Worm (Caenorhabditis elegans) whole organism, L1 larva: ENCODE measurements around the gene scl-19.

ENCODE experiments used
- aly-2 ChIP-seq: fragments of 150-350 bp; optimal IDR thresholded peaks from 2 replicates; lab custom pipeline; 2014; ENCODE audit warnings: missing biosample characterization, missing genetic modification characterization
- ama-1 ChIP-seq: fragments of 150-350 bp; optimal IDR thresholded peaks from 2 replicates; lab custom pipeline; 2014
- ceh-63 ChIP-seq: fragments of 200-800 bp; sonication (Bioruptor generic); optimal IDR thresholded peaks from 2 replicates; lab custom pipeline; 2018; ENCODE audit warnings: mild to moderate bottlenecking, missing genetic modification characterization, missing compliant biosample characterization
- ceh-8 ChIP-seq: fragments of 200-800 bp; sonication (Bioruptor generic); optimal IDR thresholded peaks from 2 replicates; lab custom pipeline; 2018; ENCODE audit warnings: mild to moderate bottlenecking, missing genetic modification characterization, moderate library complexity, missing compliant biosample characterization
- efl-3 ChIP-seq: fragments of 200-800 bp; sonication (Bioruptor generic); optimal IDR thresholded peaks from 2 replicates; lab custom pipeline; 2018; ENCODE audit warnings: mild to moderate bottlenecking, missing genetic modification characterization, missing compliant biosample characterization
- egl-13 ChIP-seq: sonication (generic microtip); optimal IDR thresholded peaks from 2 replicates; lab custom pipeline; 2016; ENCODE audit warnings: missing genotype, missing genetic modification reagents, missing genetic modification characterization, missing compliant biosample characterization
- fkh-8 ChIP-seq: sonication (generic microtip); optimal IDR thresholded peaks from 2 replicates; lab custom pipeline; 2016; ENCODE audit warnings: mild to moderate bottlenecking, missing genetic modification characterization, missing compliant biosample characterization
- fos-1 ChIP-seq: fragments of 150-350 bp; optimal IDR thresholded peaks from 2 replicates; lab custom pipeline; 2014; ENCODE audit warnings: missing biosample characterization, missing genetic modification characterization
- hlh-4 ChIP-seq: sonication (generic microtip); optimal IDR thresholded peaks from 2 replicates; lab custom pipeline; 2016; ENCODE audit warnings: mild to moderate bottlenecking, missing genetic modification characterization, missing compliant biosample characterization
- hpl-2 ChIP-seq: fragments of 150-350 bp; optimal IDR thresholded peaks from 2 replicates; lab custom pipeline; 2014; ENCODE audit warnings: missing biosample characterization, missing genetic modification reagents, missing genetic modification characterization
- irx-1 ChIP-seq: sonication (generic microtip); optimal IDR thresholded peaks from 2 replicates; lab custom pipeline; 2016; ENCODE audit warnings: missing genetic modification characterization, missing compliant biosample characterization
- jun-1 ChIP-seq: fragments of 150-350 bp; optimal IDR thresholded peaks from 2 replicates; lab custom pipeline; 2014; ENCODE audit warnings: missing biosample characterization, missing genetic modification reagents, missing genetic modification characterization
- lin-13 ChIP-seq: fragments of 150-350 bp; optimal IDR thresholded peaks from 2 replicates; lab custom pipeline; 2014; ENCODE audit warnings: missing biosample characterization, missing genetic modification reagents, missing genetic modification characterization
- lin-14 ChIP-seq: fragments of 200-800 bp; sonication (Bioruptor generic); optimal IDR thresholded peaks from 2 replicates; lab custom pipeline; 2018; ENCODE audit warnings: mild to moderate bottlenecking, missing genetic modification characterization, moderate library complexity, missing compliant biosample characterization
- lin-15B ChIP-seq: fragments of 150-350 bp; sonication (generic microtip); optimal IDR thresholded peaks from 3 replicates; lab custom pipeline; 2014; ENCODE audit warnings: missing biosample characterization, missing genetic modification characterization
- lsy-2 ChIP-seq, 2 experiments: fragments of 150-350 bp; optimal IDR thresholded peaks; 2 replicates each; lab custom pipeline; 2014; ENCODE audit warnings: missing biosample characterization in 2 of 2, missing genetic modification characterization in 2 of 2
- mab-9 ChIP-seq: fragments of 200-800 bp; sonication (Bioruptor generic); IDR thresholded peaks from 2 replicates; pipeline ENCODE4 v1.3.6; 2022; ENCODE audit warnings: missing genetic modification reagents, missing genetic modification characterization, missing compliant biosample characterization
- mef-2 ChIP-seq: fragments of 150-350 bp; optimal IDR thresholded peaks from 2 replicates; lab custom pipeline; 2014; ENCODE audit warnings: missing biosample characterization, missing genetic modification characterization
- nhr-71 ChIP-seq: sonication (generic microtip); optimal IDR thresholded peaks from 2 replicates; lab custom pipeline; 2016; ENCODE audit warnings: mild to moderate bottlenecking, missing genetic modification characterization, moderate library complexity, missing compliant biosample characterization
- nhr-85 ChIP-seq: sonication (generic microtip); peaks from one replicate; lab custom pipeline; 2016; ENCODE audit warnings: missing genetic modification characterization, inconsistent platforms, missing compliant biosample characterization
- swsn-7 ChIP-seq: sonication (generic microtip); optimal IDR thresholded peaks from 2 replicates; lab custom pipeline; 2016; ENCODE audit warnings: missing genetic modification characterization, missing compliant biosample characterization
- xbp-1 ChIP-seq: sonication (generic microtip); optimal IDR thresholded peaks from 2 replicates; lab custom pipeline; 2016; ENCODE audit warnings: missing genetic modification characterization, missing compliant biosample characterization
- zip-4 ChIP-seq: fragments of 200-800 bp; sonication (Bioruptor generic); optimal IDR thresholded peaks from 2 replicates; lab custom pipeline; 2018; ENCODE audit warnings: mild to moderate bottlenecking, missing genetic modification characterization, moderate library complexity, missing compliant biosample characterization
- ztf-4 ChIP-seq: fragments of 150-350 bp; optimal IDR thresholded peaks from 2 replicates; lab custom pipeline; 2014; ENCODE audit warnings: missing biosample characterization, missing genetic modification characterization

Gene scl-19

DNA sequence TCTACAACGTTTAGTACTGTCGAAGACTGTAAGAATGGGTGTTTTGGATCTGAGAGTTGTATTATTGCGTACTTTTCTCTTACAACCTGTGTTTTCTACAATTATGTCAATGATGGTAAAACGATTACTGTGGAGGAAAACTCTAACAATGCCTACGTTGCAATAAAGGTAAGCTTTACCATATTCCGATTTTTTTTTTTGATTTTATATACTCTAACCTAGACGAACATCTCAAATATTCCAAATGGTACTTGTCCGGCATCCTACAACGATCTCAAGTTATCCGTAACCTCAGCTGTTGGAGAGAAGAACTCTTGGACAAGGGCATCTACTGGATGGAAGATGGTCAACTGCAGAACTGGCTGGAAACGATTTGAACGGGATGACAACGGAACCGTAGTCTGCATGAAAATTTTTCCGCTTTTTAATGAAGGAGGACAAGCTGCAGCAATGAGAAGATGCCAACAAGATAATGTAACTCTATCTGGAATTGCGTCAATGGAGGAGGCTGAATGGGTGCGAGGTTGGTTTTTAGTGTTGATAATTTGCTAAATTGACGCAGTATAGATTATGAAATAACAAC lies 40.1 kb downstream of the scl-19 start:
- TF ChIP-seq zip-4 (GFP tag; lab: Kevin White, UChicago) (no peak), ztf-4 (tag; lab: Kevin White, UChicago) (no peak), xbp-1 (tag; lab: Kevin White, UChicago) (no peak), lsy-2 (tag; optimal IDR thresholded peaks at IDR 0.05; lab: Kevin White, UChicago) (no peak), efl-3 (GFP tag; lab: Kevin White, UChicago) (no peak)

DNA sequence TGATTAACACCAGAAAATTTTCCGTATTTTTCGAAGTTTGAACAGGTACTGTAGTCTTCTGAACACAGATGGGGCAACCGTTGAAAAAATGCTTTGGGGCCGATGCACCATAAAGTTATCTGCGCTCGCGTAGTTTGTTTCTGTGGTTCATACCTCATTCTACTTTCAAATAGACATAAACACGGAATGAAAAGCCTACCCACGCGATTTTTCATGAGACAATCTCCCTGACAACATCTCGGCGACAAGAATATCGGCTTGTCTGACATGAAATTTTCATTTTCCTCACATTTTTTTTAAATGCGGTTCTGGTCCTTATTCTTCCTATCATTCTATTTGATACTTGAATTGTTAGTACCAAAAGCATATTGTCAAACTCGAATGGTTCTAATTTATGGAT lies 41.0 kb downstream of the scl-19 start, which contains the start of gene clec-257:
Gene clec-257, plus strand, starts transcription at position 301 of the 400 bp plus-strand sequence.
- no peak for TF ChIP-seq aly-2 (tag; lab: Kevin White, UChicago)
- TF ChIP-seq nhr-85, result peak; percentile 13

DNA sequence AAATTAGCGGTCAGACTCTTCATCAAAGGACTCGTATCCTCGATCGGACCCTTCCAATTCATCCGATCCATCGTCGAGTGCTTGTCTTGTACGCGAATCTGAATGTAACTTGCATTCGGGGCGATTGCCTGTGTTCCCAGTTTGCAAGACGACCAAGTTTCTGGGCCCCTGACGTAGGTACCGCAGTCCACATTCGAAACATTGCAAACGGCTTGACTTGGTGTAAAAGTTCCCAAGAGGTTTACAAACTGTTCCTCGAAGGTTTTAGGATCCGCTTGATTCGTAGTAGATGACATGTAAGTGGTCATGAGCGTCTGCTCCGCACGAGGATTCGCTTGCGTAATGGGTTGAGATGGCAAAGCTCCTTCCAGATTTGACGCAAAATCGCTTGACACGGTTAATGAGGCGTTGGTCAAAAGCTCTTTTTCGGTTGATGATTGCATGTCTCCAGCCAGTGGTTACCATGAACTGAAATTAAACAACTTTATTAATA lies 44.5 kb downstream of the scl-19 start, which contains the start of gene Y17D7B.4:
Gene Y17D7B.4, minus strand, starts transcription at position 443 of the 493 bp plus-strand sequence.
- no peak for TF ChIP-seq fos-1 (tag; lab: Kevin White, UChicago)
- no peak for TF ChIP-seq xbp-1 (tag; lab: Kevin White, UChicago)
- no peak for TF ChIP-seq hpl-2 (GFP tag; lab: Kevin White, UChicago)
- TF ChIP-seq ceh-8 (GFP tag; lab: Kevin White, UChicago), result no peak
- TF ChIP-seq, all 84 proteins: peak for 0

- TF ChIP-seq lin-15B (tag; lab: Kevin White, UChicago), result no peak
- no peak for TF ChIP-seq hlh-4
- no peak for TF ChIP-seq ama-1 (lab: Kevin White, UChicago)
- TF ChIP-seq fkh-8 (tag; lab: Kevin White, UChicago), result no peak
- no peak for TF ChIP-seq nhr-71
- no peak for TF ChIP-seq lin-14 (GFP tag; lab: Kevin White, UChicago)
- TF ChIP-seq egl-13 (tag; lab: Kevin White, UChicago), result no peak
- TF ChIP-seq irx-1 (tag; lab: Kevin White, UChicago), result no peak
- no peak for TF ChIP-seq jun-1 (tag; lab: Kevin White, UChicago)
- TF ChIP-seq lin-13 (GFP tag; lab: Kevin White, UChicago), result no peak
- TF ChIP-seq ceh-63, result no peak
- TF ChIP-seq swsn-7, result no peak
- no peak for TF ChIP-seq mab-9
- no peak for TF ChIP-seq mef-2 (tag; lab: Kevin White, UChicago)
- TF ChIP-seq aly-2 (tag; lab: Kevin White, UChicago), result no peak
- TF ChIP-seq, all 84 proteins: peak for 0
Measured at ce11 chrV:18780605-18781004, 48.8 kb downstream of the scl-19 start.
